Worm (Caenorhabditis elegans): ENCODE measurements around the gene R13D7.2.

The R13D7.2 gene

DNA sequence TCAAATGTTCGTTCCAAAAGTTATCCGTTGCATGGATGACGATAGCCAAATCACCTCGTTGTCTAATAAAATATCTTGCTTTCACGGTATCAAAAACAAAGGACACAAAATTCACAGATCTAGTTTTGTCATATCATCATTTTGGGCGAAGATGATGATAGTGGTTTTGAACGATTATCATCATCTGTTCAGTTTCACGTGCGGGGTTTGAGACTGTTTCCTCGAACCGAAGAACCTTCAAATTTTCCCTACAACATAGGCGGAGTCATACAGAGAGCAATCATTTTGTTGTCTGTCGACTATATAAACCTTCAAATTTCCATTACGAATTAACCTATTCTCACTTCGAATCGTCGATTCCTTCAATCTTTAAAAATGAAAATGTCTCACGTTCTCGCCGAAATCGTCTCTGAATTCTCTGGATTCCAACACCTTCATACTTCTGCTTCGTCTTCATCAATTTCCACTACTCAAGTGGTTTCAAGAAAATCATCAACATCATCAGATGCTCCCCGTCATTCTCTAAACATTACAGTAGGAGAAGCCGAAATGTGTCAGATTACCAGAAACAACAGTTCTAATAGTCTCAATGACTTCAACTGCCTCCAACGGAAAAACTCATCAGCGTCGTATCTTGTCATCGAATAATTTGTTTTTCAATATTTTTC lies 3.5 kb downstream of the R13D7.2 start, which contains the start of gene F18E3.11:
Gene F18E3.11 (plus strand): TSS at position 376 of the 668 bp plus-strand sequence.
- TF ChIP-seq ztf-11 (tag; optimal IDR thresholded peaks at IDR 0.05) (no peak), ceh-16 (tag; optimal IDR thresholded peaks at IDR 0.05) (no peak), dmd-4 (tag; optimal IDR thresholded peaks at IDR 0.05) (no peak), mab-5 (tag; optimal IDR thresholded peaks at IDR 0.05) (no peak), unc-39 (tag; optimal IDR thresholded peaks at IDR 0.05) (no peak), nhr-77 (tag; optimal IDR thresholded peaks at IDR 0.05) (no peak), snpc-4 (tag; optimal IDR thresholded peaks at IDR 0.05) (no peak), F13H6.1 (tag; optimal IDR thresholded peaks at IDR 0.05) (no peak), mbf-1 (tag; optimal IDR thresholded peaks at IDR 0.05) (no peak), lsy-2 (tag; optimal IDR thresholded peaks at IDR 0.05) (no peak), nhr-21 (tag; optimal IDR thresholded peaks at IDR 0.05) (peak; percentile 80), peb-1 (tag; optimal IDR thresholded peaks at IDR 0.05) (no peak), nhr-10 (tag; optimal IDR thresholded peaks at IDR 0.05) (no peak), ceh-82 (tag; optimal IDR thresholded peaks at IDR 0.05) (no peak), Y55F3AM.14 (GFP tag; optimal IDR thresholded peaks at IDR 0.05) (no peak), C34F6.9 (tag; optimal IDR thresholded peaks at IDR 0.05) (no peak), egl-27 (tag; optimal IDR thresholded peaks at IDR 0.05) (no peak), lin-39 (tag; optimal IDR thresholded peaks at IDR 0.05) (no peak), elt-3 (tag; optimal IDR thresholded peaks at IDR 0.05) (no peak), fos-1 (tag; optimal IDR thresholded peaks at IDR 0.05) (no peak), ztf-4 (tag; optimal IDR thresholded peaks at IDR 0.05) (no peak), nhr-129 (tag; optimal IDR thresholded peaks at IDR 0.05) (peak; percentile 84), nhr-23 (tag; optimal IDR thresholded peaks at IDR 0.05) (no peak), blmp-1 (tag; optimal IDR thresholded peaks at IDR 0.05; ENCODE audit: insufficient read depth) (peak; percentile 78), skn-1 (tag; optimal IDR thresholded peaks at IDR 0.05) (no peak), alr-1 (tag; optimal IDR thresholded peaks at IDR 0.05) (no peak), nhr-237 (tag; optimal IDR thresholded peaks at IDR 0.05) (no peak), ama-1 (optimal IDR thresholded peaks at IDR 0.05) (peak; percentile 89), aly-2 (tag; optimal IDR thresholded peaks at IDR 0.05) (no peak), sma-3 (GFP tag; optimal IDR thresholded peaks at IDR 0.05) (peak; percentile 49), ZK546.5 (tag; optimal IDR thresholded peaks at IDR 0.05) (no peak), ztf-1 (GFP tag; conservative IDR thresholded peaks at IDR 0.05) (no peak), lin-13 (GFP tag; optimal IDR thresholded peaks at IDR 0.05) (no peak), nhr-25 (tag; optimal IDR thresholded peaks at IDR 0.05) (peak; percentile 85), lin-11 (tag; optimal IDR thresholded peaks at IDR 0.05) (no peak), sma-9 (GFP tag; optimal IDR thresholded peaks at IDR 0.05) (peak; percentile 84), sma-9 (tag; optimal IDR thresholded peaks at IDR 0.05) (no peak), gmeb-1 (tag; optimal IDR thresholded peaks at IDR 0.05) (no peak), nhr-11 (tag; optimal IDR thresholded peaks at IDR 0.05) (no peak), mdl-1 (tag; optimal IDR thresholded peaks at IDR 0.05) (no peak), sem-4 (tag; optimal IDR thresholded peaks at IDR 0.05) (no peak), unc-55 (GFP tag; optimal IDR thresholded peaks at IDR 0.05) (no peak), nhr-6 (tag; optimal IDR thresholded peaks at IDR 0.05) (peak; percentile 6), crh-2 (tag; optimal IDR thresholded peaks at IDR 0.05) (peak; percentile 9), nhr-12 (tag; optimal IDR thresholded peaks at IDR 0.05) (no peak), zag-1 (tag; optimal IDR thresholded peaks at IDR 0.05) (no peak), unc-62 (GFP tag; optimal IDR thresholded peaks at IDR 0.05) (no peak), R02D3.7 (tag; optimal IDR thresholded peaks at IDR 0.05) (no peak), elt-1 (tag; optimal IDR thresholded peaks at IDR 0.05) (no peak)
